Fruit fly (Drosophila melanogaster) whole organism, embryonic: ENCODE results near the gene Pp1-13C.

ENCODE experiments used
- Atf6 ChIP-seq: fragments of 200-800 bp; sonication (Bioruptor generic); IDR thresholded peaks from 2 replicates; pipeline ENCODE4 v1.3.6; 2022; ENCODE audit warnings: missing biosample characterization, missing genetic modification characterization
- BEAF-32 ChIP-seq: fragments of 200-800 bp; sonication (Bioruptor generic); optimal IDR thresholded peaks from 3 replicates; lab custom pipeline; 2017; ENCODE audit warnings: missing biosample characterization, missing genetic modification characterization, mild to moderate bottlenecking, moderate library complexity, missing genetic modification reagents
- CG10267 ChIP-seq: fragments of 200-800 bp; sonication (Bioruptor generic); optimal IDR thresholded peaks from 2 replicates; lab custom pipeline; 2018; ENCODE audit warnings: missing biosample characterization, mild to moderate bottlenecking, missing genetic modification characterization, moderate library complexity
- CG10565 ChIP-seq: fragments of 200-800 bp; sonication (Bioruptor generic); optimal IDR thresholded peaks from 3 replicates; lab custom pipeline; 2016; ENCODE audit warnings: missing biosample characterization, mild to moderate bottlenecking, missing genetic modification characterization
- CG10979 ChIP-seq: fragments of 200-800 bp; sonication (Bioruptor generic); optimal IDR thresholded peaks from 2 replicates; lab custom pipeline; 2018; ENCODE audit warnings: missing biosample characterization, mild to moderate bottlenecking, missing genetic modification characterization, moderate library complexity
- CG12104 ChIP-seq: fragments of 200-800 bp; sonication (Bioruptor generic); optimal IDR thresholded peaks from 3 replicates; lab custom pipeline; 2016; ENCODE audit warnings: missing biosample characterization, missing genetic modification characterization
- CG12219 ChIP-seq: fragments of 200-800 bp; sonication (Bioruptor generic); optimal IDR thresholded peaks from 3 replicates; lab custom pipeline; 2018; ENCODE audit warnings: missing biosample characterization, mild to moderate bottlenecking, missing genetic modification characterization
- CG15514 ChIP-seq: fragments of 200-800 bp; sonication (Bioruptor generic); optimal IDR thresholded peaks from 3 replicates; lab custom pipeline; 2017; ENCODE audit warnings: missing biosample characterization, missing genetic modification characterization, mild to moderate bottlenecking, moderate library complexity, missing genetic modification reagents
- CG16779 ChIP-seq: fragments of 200-800 bp; sonication (Bioruptor generic); IDR thresholded peaks from 2 replicates; pipeline ENCODE4 v1.3.6; 2022; ENCODE audit warnings: missing biosample characterization, missing genetic modification characterization
- CG16863 ChIP-seq: fragments of 200-800 bp; sonication (Bioruptor generic); optimal IDR thresholded peaks from 3 replicates; lab custom pipeline; 2016; ENCODE audit warnings: missing biosample characterization, missing genetic modification characterization
- CG17802 ChIP-seq: fragments of 200-800 bp; sonication (Bioruptor generic); optimal IDR thresholded peaks from 2 replicates; lab custom pipeline; 2018; ENCODE audit warnings: missing biosample characterization, mild to moderate bottlenecking, missing genetic modification characterization, moderate library complexity
- CG17829 ChIP-seq: fragments of 200-800 bp; optimal IDR thresholded peaks from 2 replicates; lab custom pipeline; 2019; ENCODE audit warnings: missing biosample characterization, mild to moderate bottlenecking, missing genetic modification characterization, moderate library complexity
- CG18262 ChIP-seq: fragments of 200-800 bp; optimal IDR thresholded peaks from 3 replicates; lab custom pipeline; 2019; ENCODE audit warnings: missing biosample characterization, mild to moderate bottlenecking, missing genetic modification characterization, moderate library complexity
- CG2116 ChIP-seq: fragments of 200-800 bp; sonication (Bioruptor generic); optimal IDR thresholded peaks from 3 replicates; lab custom pipeline; 2018; ENCODE audit warnings: missing biosample characterization, mild to moderate bottlenecking, missing genetic modification characterization
- CG2129 ChIP-seq: fragments of 200-800 bp; sonication (Bioruptor generic); IDR thresholded peaks from 2 replicates; pipeline ENCODE4 v1.3.6; 2022; ENCODE audit warnings: missing biosample characterization, missing genetic modification characterization; ENCODE audit not compliant: partially characterized antibody
- CG34224 ChIP-seq: fragments of 200-800 bp; sonication (Bioruptor generic); IDR thresholded peaks from 3 replicates; pipeline ENCODE4 v1.3.6; 2022; ENCODE audit warnings: missing biosample characterization, missing genetic modification characterization; ENCODE audit not compliant: partially characterized antibody
- CG34422 ChIP-seq: fragments of 200-800 bp; sonication (Bioruptor generic); IDR thresholded peaks from 3 replicates; pipeline ENCODE4 v1.3.6; 2022; ENCODE audit warnings: missing biosample characterization, missing genetic modification characterization
- CG6254 ChIP-seq: fragments of 200-800 bp; sonication (Bioruptor generic); optimal IDR thresholded peaks from 3 replicates; lab custom pipeline; 2017; ENCODE audit warnings: mild to moderate bottlenecking, missing biosample characterization, missing genetic modification reagents, missing genetic modification characterization
- CG6813 ChIP-seq: fragments of 200-800 bp; sonication (Bioruptor generic); optimal IDR thresholded peaks from 2 replicates; lab custom pipeline; 2017; ENCODE audit warnings: missing biosample characterization, missing genetic modification characterization, mild to moderate bottlenecking, moderate library complexity, missing genetic modification reagents
- CG7271 ChIP-seq: fragments of 200-800 bp; sonication (Bioruptor generic); optimal IDR thresholded peaks from 2 replicates; lab custom pipeline; 2018; ENCODE audit warnings: missing biosample characterization, mild to moderate bottlenecking, missing genetic modification characterization, moderate library complexity
- CG8089 ChIP-seq: fragments of 200-800 bp; sonication (Bioruptor generic); optimal IDR thresholded peaks from 3 replicates; lab custom pipeline; 2016; ENCODE audit warnings: missing biosample characterization, missing genetic modification characterization
- CG9215 ChIP-seq: fragments of 200-800 bp; sonication (Bioruptor generic); IDR thresholded peaks from 2 replicates; pipeline ENCODE4 v1.3.6; 2022; ENCODE audit warnings: missing biosample characterization, missing genetic modification characterization
- CG9727 ChIP-seq: fragments of 200-800 bp; sonication (Bioruptor generic); optimal IDR thresholded peaks from 3 replicates; lab custom pipeline; 2017; ENCODE audit warnings: missing biosample characterization, mild to moderate bottlenecking, missing genetic modification characterization
- CG9876 ChIP-seq: fragments of 200-800 bp; sonication (Bioruptor generic); optimal IDR thresholded peaks from 2 replicates; lab custom pipeline; 2016; ENCODE audit warnings: missing biosample characterization, missing genetic modification characterization
- Dll ChIP-seq: fragments of 200-800 bp; sonication (Bioruptor generic); IDR thresholded peaks from 4 replicates; pipeline ENCODE4 v1.3.6; 2022; ENCODE audit warnings: missing biosample characterization, missing genetic modification characterization; ENCODE audit not compliant: partially characterized antibody
- Doc3 ChIP-seq: fragments of 200-800 bp; sonication (Bioruptor generic); IDR thresholded peaks from 3 replicates; pipeline ENCODE4 v1.3.6; 2022; ENCODE audit warnings: missing biosample characterization, missing genetic modification characterization; ENCODE audit not compliant: partially characterized antibody
- Dp ChIP-seq: fragments of 200-800 bp; sonication (Bioruptor generic); optimal IDR thresholded peaks from 2 replicates; lab custom pipeline; 2018; ENCODE audit warnings: missing biosample characterization, mild to moderate bottlenecking, missing genetic modification characterization, moderate library complexity
- E2f2 ChIP-seq: fragments of 200-800 bp; sonication (Bioruptor generic); IDR thresholded peaks from 2 replicates; pipeline ENCODE4 v1.3.6; 2022; ENCODE audit warnings: missing biosample characterization, missing genetic modification characterization
- Hr3 ChIP-seq: fragments of 200-800 bp; sonication (Bioruptor generic); optimal IDR thresholded peaks from 3 replicates; lab custom pipeline; 2016; ENCODE audit warnings: missing biosample characterization, missing genetic modification characterization
- Lhr ChIP-seq: fragments of 200-800 bp; sonication (Bioruptor generic); optimal IDR thresholded peaks from 3 replicates; lab custom pipeline; 2017; ENCODE audit warnings: mild to moderate bottlenecking, missing biosample characterization, missing genetic modification reagents, missing genetic modification characterization
- MBD-R2 ChIP-seq: fragments of 200-800 bp; sonication (Bioruptor generic); IDR thresholded peaks from 2 replicates; pipeline ENCODE4 v1.3.6; 2022; ENCODE audit warnings: missing biosample characterization, missing genetic modification characterization
- Myb ChIP-seq: fragments of 200-800 bp; sonication (Bioruptor generic); optimal IDR thresholded peaks from 2 replicates; lab custom pipeline; 2016; ENCODE audit warnings: missing biosample characterization, missing genetic modification characterization
- Neu2 ChIP-seq: fragments of 200-800 bp; sonication (Bioruptor generic); optimal IDR thresholded peaks from 3 replicates; lab custom pipeline; 2016; ENCODE audit warnings: missing biosample characterization, missing genetic modification characterization, borderline replicate concordance
- Sry-δ ChIP-seq: fragments of 200-800 bp; sonication (Bioruptor generic); optimal IDR thresholded peaks from 2 replicates; lab custom pipeline; 2016; ENCODE audit warnings: missing biosample characterization, missing genetic modification characterization
- amos ChIP-seq: fragments of 200-800 bp; sonication (Bioruptor generic); IDR thresholded peaks from 2 replicates; pipeline ENCODE4 v1.3.6; 2022; ENCODE audit warnings: missing biosample characterization, missing genetic modification characterization; ENCODE audit not compliant: partially characterized antibody
- bab2 ChIP-seq: fragments of 200-800 bp; sonication (Bioruptor generic); optimal IDR thresholded peaks from 2 replicates; lab custom pipeline; 2016; ENCODE audit warnings: missing biosample characterization, missing genetic modification characterization
- bbx ChIP-seq: fragments of 200-800 bp; sonication (Bioruptor generic); IDR thresholded peaks from 2 replicates; pipeline ENCODE4 v1.3.6; 2022; ENCODE audit warnings: missing biosample characterization, missing genetic modification characterization; ENCODE audit not compliant: partially characterized antibody
- cato ChIP-seq: fragments of 200-800 bp; sonication (Bioruptor generic); optimal IDR thresholded peaks from 2 replicates; lab custom pipeline; 2016; ENCODE audit warnings: missing biosample characterization, missing genetic modification characterization, borderline replicate concordance
- en ChIP-seq: fragments of 200-800 bp; sonication (Bioruptor generic); optimal IDR thresholded peaks from 2 replicates; lab custom pipeline; 2016; ENCODE audit warnings: missing biosample characterization, missing genetic modification characterization
- lab ChIP-seq: fragments of 200-800 bp; sonication (Bioruptor generic); optimal IDR thresholded peaks from 3 replicates; lab custom pipeline; 2017; ENCODE audit warnings: missing biosample characterization, missing genetic modification characterization, mild to moderate bottlenecking, moderate library complexity, missing genetic modification reagents
- nau ChIP-seq: fragments of 200-800 bp; sonication (Bioruptor generic); optimal IDR thresholded peaks from 3 replicates; lab custom pipeline; 2017; ENCODE audit warnings: missing biosample characterization, mild to moderate bottlenecking, missing genetic modification characterization, missing genetic modification reagents
- pzg ChIP-seq: fragments of 200-800 bp; sonication (Bioruptor generic); optimal IDR thresholded peaks from 3 replicates; lab custom pipeline; 2018; ENCODE audit warnings: missing biosample characterization, mild to moderate bottlenecking, missing genetic modification characterization, moderate library complexity
- ro ChIP-seq: fragments of 200-800 bp; sonication (Bioruptor generic); IDR thresholded peaks from 2 replicates; pipeline ENCODE4 v1.3.6; 2022; ENCODE audit warnings: missing biosample characterization, missing genetic modification characterization
- ssp ChIP-seq: fragments of 200-800 bp; sonication (Bioruptor generic); IDR thresholded peaks from 2 replicates; pipeline ENCODE4 v1.3.6; 2022; ENCODE audit warnings: missing biosample characterization, missing genetic modification characterization
- sug ChIP-seq: fragments of 200-800 bp; optimal IDR thresholded peaks from 2 replicates; lab custom pipeline; 2019; ENCODE audit warnings: missing biosample characterization, mild to moderate bottlenecking, missing genetic modification characterization, moderate library complexity
- toy ChIP-seq: fragments of 200-800 bp; sonication (Bioruptor generic); IDR thresholded peaks from 2 replicates; pipeline ENCODE4 v1.3.6; 2022; ENCODE audit warnings: missing biosample characterization, missing genetic modification characterization
- wdn ChIP-seq: fragments of 200-800 bp; sonication (Bioruptor generic); IDR thresholded peaks from 2 replicates; pipeline ENCODE4 v1.3.6; 2022; ENCODE audit warnings: missing biosample characterization, missing genetic modification characterization

The Pp1-13C gene

dm6 chrX:15333066-15333874, 27.6 kb downstream of the Pp1-13C start, which contains the start of the genes CG9114 and HDAC6 (continued):
- TF ChIP-seq CG16779 (no peak), bab2 (GFP tag; lab: Kevin White, UChicago) (no peak), Lhr (GFP tag; lab: Kevin White, UChicago) (no peak), toy (no peak), en (GFP tag; lab: Kevin White, UChicago) (no peak), nau (GFP tag; lab: Kevin White, UChicago) (no peak), pzg (GFP tag; lab: Kevin White, UChicago) (peak; percentile 54), sug (tag; lab: Kevin White, UChicago) (no peak), CG9727 (peak; percentile 41), CG2129 (peak; percentile 70; the same call in 1 of the 2 replicates), CG9876 (GFP tag; lab: Kevin White, UChicago) (no peak), CG6254 (GFP tag; lab: Kevin White, UChicago) (no peak), Atf6 (GFP tag; lab: Robert Waterston, UW) (no peak), CG17829 (no peak), ro (GFP tag; lab: Robert Waterston, UW) (no peak), wdn (no peak), amos (GFP tag; lab: Robert Waterston, UW) (peak; percentile 74), Neu2 (GFP tag; lab: Kevin White, UChicago) (no peak), CG34422 (GFP tag; lab: Robert Waterston, UW) (peak; percentile 69; the same call in 1 of the 3 replicates), CG7271 (tag; lab: Kevin White, UChicago) (no peak), CG12104 (GFP tag; lab: Kevin White, UChicago) (no peak), CG12219 (GFP tag; lab: Kevin White, UChicago) (no peak), lab (GFP tag; lab: Kevin White, UChicago) (peak; percentile 29), Hr3 (GFP tag; lab: Kevin White, UChicago) (no peak), ssp (GFP tag; lab: Robert Waterston, UW) (no peak), CG10979 (tag; lab: Kevin White, UChicago) (no peak), CG18262 (no peak), CG8089 (GFP tag; lab: Kevin White, UChicago) (no peak), cato (GFP tag; lab: Kevin White, UChicago) (no peak), CG9215 (GFP tag; lab: Robert Waterston, UW) (no peak), CG16863 (GFP tag; lab: Kevin White, UChicago) (no peak)

- TF ChIP-seq pzg (GFP tag; lab: Kevin White, UChicago): peak; percentile 56
- TF ChIP-seq CG10565 (GFP tag; lab: Kevin White, UChicago): no peak
- TF ChIP-seq Myb (GFP tag; lab: Kevin White, UChicago): peak; percentile 95
- peak; percentile 53 for TF ChIP-seq BEAF-32 (GFP tag; lab: Kevin White, UChicago)
- peak; percentile 42; the same call in 1 of the 3 replicates for TF ChIP-seq CG34224
- TF ChIP-seq CG17802 (tag; lab: Kevin White, UChicago): no peak
- TF ChIP-seq Doc3 (GFP tag; lab: Robert Waterston, UW): peak; percentile 23; the same call in 1 of the 3 replicates
- TF ChIP-seq Dll (GFP tag; lab: Robert Waterston, UW): 0 out of 4 replicates have a peak, but pooled peaks have one; percentile 29
- TF ChIP-seq E2f2 (GFP tag; lab: Robert Waterston, UW): peak; percentile 89
- TF ChIP-seq CG2116 (GFP tag; lab: Kevin White, UChicago): peak; percentile 48
- no peak for TF ChIP-seq CG6813 (GFP tag; lab: Kevin White, UChicago)
- TF ChIP-seq Dp (GFP tag; lab: Kevin White, UChicago): peak; percentile 84
- peak; percentile 10 for TF ChIP-seq CG10267 (tag; lab: Kevin White, UChicago)
- peak; percentile 44 for TF ChIP-seq bbx (GFP tag; lab: Robert Waterston, UW)
- peak; percentile 53 for TF ChIP-seq MBD-R2 (GFP tag; lab: Robert Waterston, UW)
- TF ChIP-seq Sry-δ: peak; percentile 41
- TF ChIP-seq CG15514 (GFP tag; lab: Kevin White, UChicago): peak; percentile 49
Measured at dm6 chrX:15328148-15328718, 32.6 kb downstream of the Pp1-13C start, which contains the start of gene dah. Gene dah (plus strand): TSS chrX:15328342.
